Worm (Caenorhabditis elegans): ENCODE data around the gene ttb-1.
A peak's percentile ranks its signal among the peaks of the same experiment; 100 is the strongest.

Gene ttb-1

DNA sequence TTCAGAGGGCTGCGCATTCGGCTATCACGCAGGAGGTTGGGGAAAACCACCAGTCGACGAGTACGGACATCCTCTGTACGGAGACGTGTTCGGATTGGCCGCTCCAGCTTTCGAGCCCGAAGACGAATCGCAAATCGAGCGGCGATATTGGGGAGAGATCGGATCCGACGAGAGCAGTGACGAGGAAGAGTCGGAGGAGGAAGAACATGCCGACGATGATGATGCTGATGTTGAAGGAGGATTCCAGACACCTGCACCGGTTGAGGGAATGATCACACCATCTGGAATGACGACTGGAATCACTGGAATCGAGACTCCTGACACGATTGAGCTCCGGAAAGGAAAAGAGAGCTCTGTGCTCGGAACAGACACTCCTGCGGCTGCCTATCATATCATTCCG is 26.4 kb upstream of the ttb-1 start:
- no peak for TF ChIP-seq lin-26 (GFP tag; IDR thresholded peaks at IDR 0.05)
- peak; percentile 51; the same call in 1 of the 2 replicates for TF ChIP-seq zfh-2 (GFP tag; conservative IDR thresholded peaks at IDR 0.05)

DNA sequence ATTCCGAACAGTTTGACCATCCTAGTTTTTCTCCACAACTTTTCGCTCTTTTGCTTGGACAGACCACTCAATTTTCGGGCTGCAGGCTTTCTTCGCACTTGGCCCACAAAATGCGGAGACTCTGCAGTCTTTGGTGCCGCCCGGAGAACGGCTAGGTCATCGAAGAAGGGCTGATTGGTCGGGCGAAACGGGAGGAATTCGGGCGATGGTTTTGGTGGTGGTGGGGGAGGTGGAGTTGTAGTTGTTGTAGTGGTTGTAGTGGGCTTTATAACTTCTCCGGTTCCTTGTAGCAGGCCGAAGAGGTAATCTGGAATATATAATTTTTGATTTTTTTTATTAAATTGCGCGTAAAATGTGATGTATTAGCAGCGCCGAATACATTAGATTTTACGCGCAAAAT is 19.0 kb upstream of the ttb-1 start:
- TF ChIP-seq K12H6.12 (tag; optimal IDR thresholded peaks at IDR 0.05) (no peak), nfya-1 (tag; optimal IDR thresholded peaks at IDR 0.05; ENCODE audit: borderline replicate concordance, insufficient read depth) (no peak), zfh-2 (GFP tag; conservative IDR thresholded peaks at IDR 0.05) (peak; percentile 58; the same call in 1 of the 2 replicates)

DNA sequence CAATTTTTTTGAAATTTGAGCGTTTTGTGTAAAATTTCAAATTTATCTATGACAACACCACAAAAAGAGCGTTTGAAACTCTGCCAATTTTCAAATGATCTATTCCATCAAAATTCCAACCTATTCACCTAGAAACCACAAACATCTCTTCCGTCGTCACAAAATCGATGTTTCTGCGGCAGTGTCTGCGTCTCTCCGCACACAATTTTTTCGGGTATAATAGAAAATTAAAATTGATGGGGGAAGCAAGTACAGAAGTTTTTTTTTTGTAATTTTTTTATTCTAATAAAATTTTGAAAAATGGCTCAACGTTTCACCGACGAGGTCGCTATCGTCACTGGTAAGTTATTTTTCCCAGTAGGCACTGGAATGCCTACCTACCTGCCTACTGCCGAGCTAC is 18.0 kb upstream of the ttb-1 start, which contains the start of gene W03F9.9:
Gene W03F9.9 (plus strand): TSS at position 301 of the 400 bp plus-strand sequence.
- TF ChIP-seq attf-5 (GFP tag; optimal IDR thresholded peaks at IDR 0.05) (no peak), F55B11.4 (tag; optimal IDR thresholded peaks at IDR 0.05; ENCODE audit: borderline replicate concordance, insufficient read depth) (no peak), F10E7.11 (tag; optimal IDR thresholded peaks at IDR 0.05) (no peak), F49E8.2 (tag; optimal IDR thresholded peaks at IDR 0.05; ENCODE audit: insufficient read depth) (no peak), unc-130 (GFP tag; optimal IDR thresholded peaks at IDR 0.05) (no peak), ztf-22 (GFP tag; optimal IDR thresholded peaks at IDR 0.05) (no peak)

DNA sequence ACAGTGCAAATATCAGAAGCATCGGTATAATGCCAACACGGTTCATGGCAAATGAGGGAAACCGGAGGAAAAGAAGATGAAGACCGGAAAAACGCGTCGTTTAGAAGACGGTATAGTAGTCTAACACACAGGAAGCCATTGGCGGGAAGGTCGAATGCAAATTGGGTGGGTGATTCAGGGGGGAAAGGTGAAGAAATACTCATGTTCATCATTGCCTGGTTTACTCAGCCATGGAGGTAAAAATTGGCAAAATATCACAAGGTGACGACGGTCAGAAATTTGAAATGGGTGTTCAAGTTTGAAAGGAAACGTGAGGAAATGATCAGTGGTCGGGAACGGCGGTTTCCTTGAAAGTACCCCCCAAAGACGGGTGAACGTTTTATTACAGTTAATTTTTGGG is 15.4 kb upstream of the ttb-1 start, which contains the start of gene W03F9.11:
Gene W03F9.11 (minus strand): TSS at position 101 of the 400 bp plus-strand sequence.
- no peak for TF ChIP-seq hmg-20 (GFP tag; IDR thresholded peaks at IDR 0.05)
- no peak for TF ChIP-seq ets-4 (GFP tag; optimal IDR thresholded peaks at IDR 0.05)
- no peak for TF ChIP-seq nhr-120 (GFP tag; IDR thresholded peaks at IDR 0.05)
- no peak for TF ChIP-seq mes-4 (tag; optimal IDR thresholded peaks at IDR 0.05)
- TF ChIP-seq madf-10 (tag; optimal IDR thresholded peaks at IDR 0.05): no peak
- TF ChIP-seq ztf-25 (GFP tag; IDR thresholded peaks at IDR 0.05): no peak
- no peak for TF ChIP-seq hsf-1 (GFP tag; IDR thresholded peaks at IDR 0.05)
- TF ChIP-seq madf-8 (GFP tag; conservative IDR thresholded peaks at IDR 0.05): no peak
- no peak for TF ChIP-seq chd-7 (tag; optimal IDR thresholded peaks at IDR 0.05)
- TF ChIP-seq him-1 (tag; optimal IDR thresholded peaks at IDR 0.05): no peak
- TF ChIP-seq egl-44 (GFP tag; IDR thresholded peaks at IDR 0.05): no peak

DNA sequence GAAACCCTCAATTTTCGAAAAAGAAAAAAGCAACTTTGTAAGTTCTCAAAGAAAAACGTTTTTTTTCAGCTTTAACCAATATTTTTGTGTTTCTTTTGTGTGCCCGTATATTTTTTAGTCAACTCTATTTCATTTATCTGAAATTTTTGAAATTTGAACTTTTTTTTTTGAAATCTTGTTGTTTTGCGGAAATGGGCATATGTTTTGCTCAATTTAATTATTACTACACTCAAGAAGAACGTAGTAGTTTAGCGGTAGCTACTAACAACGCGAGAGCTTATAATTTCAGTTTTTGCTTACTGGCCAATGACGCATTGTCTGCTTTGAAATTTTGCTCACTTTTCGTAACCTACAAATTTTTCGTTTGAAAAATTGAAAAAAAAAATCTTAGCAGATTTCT is 11.8 kb upstream of the ttb-1 start, which contains the start of gene srh-82:
Gene srh-82 (plus strand): TSS at position 301 of the 400 bp plus-strand sequence.
- TF ChIP-seq nfya-1 (tag; optimal IDR thresholded peaks at IDR 0.05; ENCODE audit: borderline replicate concordance, insufficient read depth) (no peak), F52B5.7 (tag; optimal IDR thresholded peaks at IDR 0.05) (no peak)

DNA sequence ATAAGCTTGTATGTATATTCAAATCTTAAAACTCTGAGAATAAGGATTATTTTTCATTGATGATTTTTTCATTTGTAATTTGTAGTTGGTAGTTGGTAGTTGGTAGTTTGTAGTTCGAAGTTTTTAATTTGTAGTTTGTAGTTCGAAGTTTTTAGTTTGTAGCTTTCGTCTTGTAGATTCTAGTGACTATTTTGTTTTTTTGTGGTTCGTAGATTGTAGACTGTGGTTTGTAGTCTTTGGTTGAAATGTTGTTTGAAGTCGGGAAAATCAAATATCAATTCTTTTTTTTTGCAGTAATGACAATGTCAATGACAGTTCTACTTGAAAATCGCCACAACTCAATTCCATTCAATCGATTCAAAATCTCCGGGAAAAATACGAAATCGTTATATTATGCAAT is 10.9 kb upstream of the ttb-1 start:
- TF ChIP-seq let-607 (tag; optimal IDR thresholded peaks at IDR 0.05) (no peak), xnd-1 (tag; optimal IDR thresholded peaks at IDR 0.05) (no peak), sptf-2 (GFP tag; optimal IDR thresholded peaks at IDR 0.05) (no peak), akir-1 (GFP tag; optimal IDR thresholded peaks at IDR 0.05) (no peak), Y95B8A.8 (GFP tag; IDR thresholded peaks at IDR 0.05) (no peak), hsf-1 (GFP tag; IDR thresholded peaks at IDR 0.05) (no peak), ceh-40 (GFP tag; IDR thresholded peaks at IDR 0.05) (no peak), ztf-3 (GFP tag; optimal IDR thresholded peaks at IDR 0.05) (no peak), Y53F4B.3 (GFP tag; IDR thresholded peaks at IDR 0.05) (no peak), ztf-22 (GFP tag; optimal IDR thresholded peaks at IDR 0.05) (no peak), lin-26 (GFP tag; IDR thresholded peaks at IDR 0.05) (no peak), ama-1 (optimal IDR thresholded peaks at IDR 0.05) (no peak), ama-1 (GFP tag; optimal IDR thresholded peaks at IDR 0.05) (no peak), F10E7.11 (tag; optimal IDR thresholded peaks at IDR 0.05) (no peak), ceh-27 (GFP tag; optimal IDR thresholded peaks at IDR 0.05) (no peak), Y53G8AR.9 (GFP tag; conservative IDR thresholded peaks at IDR 0.05) (no peak), Y67H2A.10 (GFP tag; conservative IDR thresholded peaks at IDR 0.05) (no peak), chd-7 (tag; optimal IDR thresholded peaks at IDR 0.05) (no peak), snpc-4 (GFP tag; optimal IDR thresholded peaks at IDR 0.05) (no peak), snpc-4 (tag; optimal IDR thresholded peaks at IDR 0.05) (no peak)
